Worm (Caenorhabditis elegans) whole organism, midembryonic: ENCODE data around the gene sel-12.

Experiments used
- T22C8.4 ChIP-seq: fragments of 200-800 bp; sonication (Bioruptor generic); IDR thresholded peaks from 2 replicates; pipeline ENCODE4 v1.3.6; 2022; ENCODE audit warnings: missing genetic modification characterization, missing compliant biosample characterization
- tab-1 ChIP-seq: fragments of 200-800 bp; sonication (Bioruptor generic); IDR thresholded peaks from 2 replicates; pipeline ENCODE4 v1.3.6; 2022; ENCODE audit warnings: missing genetic modification characterization, missing compliant biosample characterization

DNA sequence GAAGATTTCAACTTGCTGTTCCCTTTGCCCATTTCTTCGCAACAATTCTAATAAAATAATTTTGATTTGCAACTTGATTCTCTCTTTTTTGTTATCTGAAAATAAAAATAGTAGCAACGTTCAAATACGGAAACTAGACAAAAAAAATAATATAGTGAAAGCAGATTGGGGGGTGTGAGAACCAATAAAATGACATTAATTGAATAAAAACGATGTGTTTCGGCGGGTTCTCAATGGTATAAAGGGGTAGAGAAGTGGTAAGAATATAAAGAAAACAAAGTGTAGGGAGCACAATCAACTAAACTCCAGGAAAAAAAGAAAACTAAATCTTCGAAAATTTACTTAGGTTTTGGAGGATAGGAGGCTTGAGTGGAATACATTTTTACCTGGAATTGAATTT, 47.5 kb downstream of the sel-12 start, which contains the start of gene ncs-1:
- TF ChIP-seq T22C8.4 (GFP tag; lab: Robert Waterston, UW): no peak
- no peak for TF ChIP-seq tab-1 (GFP tag; lab: Robert Waterston, UW)
